Worm (Caenorhabditis elegans) whole organism, L4 larva: ENCODE measurements around the gene ttr-41.
A peak's percentile ranks its signal among the peaks of the same experiment; 100 is the strongest.

Source experiments
- ama-1 ChIP-seq: fragments of 150-350 bp; optimal IDR thresholded peaks from 2 replicates; lab custom pipeline; 2014; ENCODE audit warnings: inconsistent platforms, mixed read lengths
- ceh-20 ChIP-seq: fragments of 200-800 bp; sonication (Bioruptor generic); IDR thresholded peaks from 2 replicates; pipeline ENCODE4 v1.3.6; 2022; ENCODE audit warnings: missing genetic modification reagents, missing genetic modification characterization, missing compliant biosample characterization
- fkh-10 ChIP-seq: fragments of 150-350 bp; optimal IDR thresholded peaks from 2 replicates; lab custom pipeline; 2014; ENCODE audit warnings: missing biosample characterization, missing genetic modification reagents, missing genetic modification characterization
- lin-15B ChIP-seq: fragments of 150-350 bp; sonication (generic microtip); optimal IDR thresholded peaks from 3 replicates; lab custom pipeline; 2014; ENCODE audit warnings: missing biosample characterization, missing genetic modification characterization
- mdt-29 ChIP-seq: fragments of 200-800 bp; sonication (Bioruptor generic); IDR thresholded peaks from 2 replicates; pipeline ENCODE4 v1.3.6; 2022; ENCODE audit warnings: missing genetic modification reagents, missing genetic modification characterization, missing compliant biosample characterization
- nhr-10 ChIP-seq: fragments of 150-350 bp; optimal IDR thresholded peaks from 2 replicates; lab custom pipeline; 2014; ENCODE audit warnings: missing biosample characterization, missing genetic modification characterization
- nhr-237 ChIP-seq: sonication (generic microtip); optimal IDR thresholded peaks from 2 replicates; lab custom pipeline; 2017; ENCODE audit warnings: missing biosample characterization, missing genetic modification characterization
- saeg-2 ChIP-seq: fragments of 200-800 bp; sonication (Bioruptor generic); IDR thresholded peaks from 2 replicates; pipeline ENCODE4 v1.3.6; 2022; ENCODE audit warnings: missing genetic modification reagents, missing genetic modification characterization, missing compliant biosample characterization
- sdz-12 ChIP-seq: fragments of 200-800 bp; sonication (Bioruptor generic); optimal IDR thresholded peaks from 2 replicates; lab custom pipeline; 2018; ENCODE audit warnings: mild to moderate bottlenecking, missing genetic modification characterization, missing compliant biosample characterization
- skn-1 ChIP-seq: fragments of 150-350 bp; optimal IDR thresholded peaks from 2 replicates; lab custom pipeline; 2014; ENCODE audit warnings: missing biosample characterization, missing genetic modification characterization
- unc-62 ChIP-seq, 3 experiments: fragments of 150-350 bp in 1 of 3; sonication (generic microtip); optimal IDR thresholded peaks in 2 of 3; peaks in 1 of 3; 1 replicate in 1 of 3; 2 replicates in 2 of 3; lab custom pipeline; 2014 to 2017; ENCODE audit warnings: missing biosample characterization in 3 of 3, missing genetic modification characterization in 3 of 3, missing genetic modification reagents in 3 of 3, missing genotype in 1 of 3

DNA sequence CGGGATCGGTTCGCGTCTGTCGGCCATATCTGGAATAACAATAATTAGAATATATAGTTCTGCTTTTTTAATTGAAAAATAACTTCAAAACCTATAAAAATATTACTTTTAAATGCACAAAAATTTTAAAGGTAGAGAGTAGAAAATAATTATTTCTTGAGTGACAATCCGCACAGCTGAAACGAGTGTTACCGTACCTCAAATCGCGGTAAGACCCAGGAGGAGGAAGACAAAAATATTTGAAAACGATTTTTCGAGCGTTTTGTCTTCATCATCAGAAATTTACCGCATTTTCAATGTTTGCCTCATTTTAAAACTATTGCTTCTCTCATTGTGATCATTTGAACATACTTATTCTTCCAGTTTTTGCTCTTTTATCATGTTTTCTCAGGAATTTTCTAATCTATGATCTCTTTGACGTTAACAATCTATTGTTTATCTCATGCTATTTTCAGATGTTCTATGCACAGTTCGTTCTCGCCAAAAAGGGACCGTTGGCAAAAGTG, 29.4 kb downstream of the ttr-41 start, which contains the start of the genes rpn-5 and scc-1:
- TF ChIP-seq nhr-237 (tag; lab: Kevin White, UChicago) (no peak), saeg-2 (GFP tag; lab: Robert Waterston, UW) (no peak), ceh-20 (GFP tag; lab: Robert Waterston, UW) (no peak), ama-1 (lab: Kevin White, UChicago) (no peak), fkh-10 (no peak), sdz-12 (no peak), unc-62 (GFP tag; optimal IDR thresholded peaks at IDR 0.05 in 1 of 2; lab: Kevin White, UChicago) (peak in 1 of 2 experiments; percentile 83), unc-62 (tag; optimal IDR thresholded peaks at IDR 0.05; lab: Kevin White, UChicago) (no peak), mdt-29 (GFP tag; lab: Robert Waterston, UW) (no peak), skn-1 (tag; lab: Kevin White, UChicago) (no peak), nhr-10 (tag; lab: Kevin White, UChicago) (no peak), lin-15B (tag; lab: Kevin White, UChicago) (no peak)
